Worm (Caenorhabditis elegans): Measurements from ENCODE around the gene F57B1.1.
A peak's percentile ranks its signal among the peaks of the same experiment; 100 is the strongest.

F57B1.1 gene

ce11 chrV:13176117-13176753 lies 19.2 kb downstream of the F57B1.1 start, which contains the start of gene him-17:
Gene him-17 (plus strand): TSS chrV:13176711.
- TF ChIP-seq fkh-10 (GFP tag; optimal IDR thresholded peaks at IDR 0.05): no peak
- TF ChIP-seq nhr-71 (tag; optimal IDR thresholded peaks at IDR 0.05): peak; percentile 70
- no peak for TF ChIP-seq ces-1 (GFP tag; optimal IDR thresholded peaks at IDR 0.05)
- peak; percentile 70 for TF ChIP-seq swsn-7 (tag; optimal IDR thresholded peaks at IDR 0.05)
- TF ChIP-seq dpl-1 (GFP tag; optimal IDR thresholded peaks at IDR 0.05): peak in 2 of 3 experiments; percentile 33 to 69
- no peak for TF ChIP-seq hpl-2 (GFP tag; optimal IDR thresholded peaks at IDR 0.05)
- TF ChIP-seq fos-1 (tag; optimal IDR thresholded peaks at IDR 0.05): no peak
- peak; percentile 55 for TF ChIP-seq dsc-1 (tag; optimal IDR thresholded peaks at IDR 0.05)
- TF ChIP-seq pax-3 (tag; optimal IDR thresholded peaks at IDR 0.05): peak; percentile 24
- peak; percentile 52 for TF ChIP-seq blmp-1 (tag; optimal IDR thresholded peaks at IDR 0.05)
- TF ChIP-seq nhr-12 (tag; optimal IDR thresholded peaks at IDR 0.05): no peak
- peak in 1 of 2 experiments; percentile 42 for TF ChIP-seq ztf-11 (tag; optimal IDR thresholded peaks at IDR 0.05)
- peak; percentile 9 to 28 for TF ChIP-seq lin-35 (GFP tag; optimal IDR thresholded peaks at IDR 0.05)
- TF ChIP-seq nhr-85 (tag): peak; percentile 79
- peak; percentile 61 for TF ChIP-seq snpc-4 (tag; optimal IDR thresholded peaks at IDR 0.05)
- peak; percentile 19 for TF ChIP-seq jun-1 (tag; optimal IDR thresholded peaks at IDR 0.05)
- TF ChIP-seq efl-3 (GFP tag; optimal IDR thresholded peaks at IDR 0.05): no peak
- TF ChIP-seq rnt-1 (tag; optimal IDR thresholded peaks at IDR 0.05): peak; percentile 63
- TF ChIP-seq nhr-90 (tag; optimal IDR thresholded peaks at IDR 0.05; ENCODE audit: poor library complexity): peak; percentile 48
- TF ChIP-seq lsy-2 (tag; optimal IDR thresholded peaks at IDR 0.05): peak; percentile 33 to 45
- TF ChIP-seq tbx-2 (tag; optimal IDR thresholded peaks at IDR 0.05): peak; percentile 61
- TF ChIP-seq unc-86 (tag; optimal IDR thresholded peaks at IDR 0.05): peak; percentile 27
- peak; percentile 6; the same call in 1 of the 2 replicates for TF ChIP-seq isw-1 (GFP tag; IDR thresholded peaks at IDR 0.05)
- TF ChIP-seq grh-1 (GFP tag; IDR thresholded peaks at IDR 0.05): no peak
- peak; percentile 2 for TF ChIP-seq nhr-11 (tag; optimal IDR thresholded peaks at IDR 0.05)
- no peak for TF ChIP-seq pag-3 (tag; optimal IDR thresholded peaks at IDR 0.05; ENCODE audit: borderline replicate concordance, insufficient read depth)
- peak; percentile 23 for TF ChIP-seq egl-13 (tag; optimal IDR thresholded peaks at IDR 0.05)
- peak; percentile 72 for TF ChIP-seq unc-130 (tag; optimal IDR thresholded peaks at IDR 0.05)
- peak; percentile 59 for TF ChIP-seq nhr-47 (tag; optimal IDR thresholded peaks at IDR 0.05)
- TF ChIP-seq lir-3 (tag; optimal IDR thresholded peaks at IDR 0.05; ENCODE audit: poor library complexity): no peak
- no peak for TF ChIP-seq nhr-77 (tag; optimal IDR thresholded peaks at IDR 0.05)
- TF ChIP-seq elt-3 (tag; optimal IDR thresholded peaks at IDR 0.05): peak in 1 of 6 experiments; percentile 51
- TF ChIP-seq skn-1 (tag; optimal IDR thresholded peaks at IDR 0.05): peak; percentile 55
- no peak for TF ChIP-seq vab-15 (tag; optimal IDR thresholded peaks at IDR 0.05)
- TF ChIP-seq xbp-1 (tag; optimal IDR thresholded peaks at IDR 0.05): peak; percentile 50
- no peak for TF ChIP-seq mdl-1 (tag; optimal IDR thresholded peaks at IDR 0.05)
- no peak for TF ChIP-seq pqm-1 (tag; optimal IDR thresholded peaks at IDR 0.05)
- peak; percentile 47 for TF ChIP-seq snu-23 (GFP tag; optimal IDR thresholded peaks at IDR 0.05)
- peak; percentile 60 for TF ChIP-seq nhr-19 (GFP tag; conservative IDR thresholded peaks at IDR 0.05)
- TF ChIP-seq nhr-20 (tag; optimal IDR thresholded peaks at IDR 0.05): peak; percentile 64
- peak; percentile 23 for TF ChIP-seq lin-13 (GFP tag; optimal IDR thresholded peaks at IDR 0.05)
- peak; percentile 50 for TF ChIP-seq C16A3.4 (tag; optimal IDR thresholded peaks at IDR 0.05)
- peak; percentile 7 to 50 for TF ChIP-seq efl-1 (optimal IDR thresholded peaks at IDR 0.05)
- TF ChIP-seq efl-1 (GFP tag; optimal IDR thresholded peaks at IDR 0.05 in 1 of 2): peak; percentile 33 to 93
- peak; percentile 36 for TF ChIP-seq elt-2 (tag; optimal IDR thresholded peaks at IDR 0.05)
- TF ChIP-seq ceh-82 (tag; optimal IDR thresholded peaks at IDR 0.05): peak; percentile 9 to 35 (median 30)

All from whole organism, L1 larva.